Worm (Caenorhabditis elegans): ENCODE results near the gene Y57E12AL.2.

ce11 chrV:7015872-7016271 is 42.0 kb upstream of the Y57E12AL.2 start, which contains the start of gene C33G8.13:
- TF ChIP-seq nhr-11 (tag; optimal IDR thresholded peaks at IDR 0.05) (no peak), ztf-1 (GFP tag; conservative IDR thresholded peaks at IDR 0.05) (no peak), unc-62 (GFP tag; optimal IDR thresholded peaks at IDR 0.05) (no peak), blmp-1 (tag; optimal IDR thresholded peaks at IDR 0.05; ENCODE audit: insufficient read depth) (no peak), unc-55 (GFP tag; optimal IDR thresholded peaks at IDR 0.05) (no peak), aly-2 (tag; optimal IDR thresholded peaks at IDR 0.05) (no peak), ceh-16 (tag; optimal IDR thresholded peaks at IDR 0.05) (no peak), egl-27 (tag; optimal IDR thresholded peaks at IDR 0.05) (no peak), ama-1 (optimal IDR thresholded peaks at IDR 0.05) (no peak), mdl-1 (tag; optimal IDR thresholded peaks at IDR 0.05) (no peak), snpc-4 (tag; optimal IDR thresholded peaks at IDR 0.05) (no peak)
